Fruit fly (Drosophila melanogaster) whole organism, embryonic: ENCODE data around the gene CecB.

Experiments used
- Abd-B ChIP-seq: fragments of 200-800 bp; sonication (Bioruptor generic); optimal IDR thresholded peaks from 2 replicates; lab custom pipeline; 2018; ENCODE audit warnings: missing biosample characterization, mild to moderate bottlenecking, missing genetic modification characterization, moderate library complexity
- Bdp1 ChIP-seq: fragments of 200-800 bp; sonication (Bioruptor generic); optimal IDR thresholded peaks from 3 replicates; lab custom pipeline; 2016; ENCODE audit warnings: missing biosample characterization, missing genetic modification characterization
- CG10274 ChIP-seq: fragments of 200-800 bp; sonication (Bioruptor generic); optimal IDR thresholded peaks from 3 replicates; lab custom pipeline; 2017; ENCODE audit warnings: missing biosample characterization, mild to moderate bottlenecking, missing genetic modification characterization
- CG11695 ChIP-seq: fragments of 200-800 bp; sonication (Bioruptor generic); IDR thresholded peaks from 3 replicates; pipeline ENCODE4 v1.3.6; 2022; ENCODE audit warnings: missing biosample characterization, missing genetic modification characterization
- CG12104 ChIP-seq: fragments of 200-800 bp; sonication (Bioruptor generic); optimal IDR thresholded peaks from 3 replicates; lab custom pipeline; 2016; ENCODE audit warnings: missing biosample characterization, missing genetic modification characterization
- CG12391 ChIP-seq: fragments of 200-800 bp; sonication (Bioruptor generic); optimal IDR thresholded peaks from 3 replicates; lab custom pipeline; 2018; ENCODE audit warnings: missing biosample characterization, mild to moderate bottlenecking, missing genetic modification characterization, moderate library complexity
- CG13296 ChIP-seq: fragments of 200-800 bp; sonication (Bioruptor generic); optimal IDR thresholded peaks from 3 replicates; lab custom pipeline; 2018; ENCODE audit warnings: missing biosample characterization, mild to moderate bottlenecking, missing genetic modification characterization
- CG13894 ChIP-seq: fragments of 200-800 bp; sonication (Bioruptor generic); optimal IDR thresholded peaks from 3 replicates; lab custom pipeline; 2018; ENCODE audit warnings: missing biosample characterization, mild to moderate bottlenecking, missing genetic modification characterization, moderate library complexity
- CG1647 ChIP-seq: fragments of 200-800 bp; sonication (Bioruptor generic); optimal IDR thresholded peaks from 3 replicates; lab custom pipeline; 2016; ENCODE audit warnings: missing biosample characterization, missing genetic modification characterization
- CG16863 ChIP-seq: fragments of 200-800 bp; sonication (Bioruptor generic); optimal IDR thresholded peaks from 3 replicates; lab custom pipeline; 2016; ENCODE audit warnings: missing biosample characterization, missing genetic modification characterization
- CG18011 ChIP-seq: fragments of 200-800 bp; sonication (Bioruptor generic); optimal IDR thresholded peaks from 2 replicates; lab custom pipeline; 2017; ENCODE audit warnings: missing biosample characterization, missing genetic modification characterization, mild to moderate bottlenecking, moderate library complexity, missing genotype
- CG18262 ChIP-seq: fragments of 200-800 bp; optimal IDR thresholded peaks from 3 replicates; lab custom pipeline; 2019; ENCODE audit warnings: missing biosample characterization, mild to moderate bottlenecking, missing genetic modification characterization, moderate library complexity
- CG18619 ChIP-seq: fragments of 200-800 bp; sonication (Bioruptor generic); optimal IDR thresholded peaks from 3 replicates; lab custom pipeline; 2017; ENCODE audit warnings: missing biosample characterization, mild to moderate bottlenecking, missing genetic modification characterization
- CG2889 ChIP-seq: fragments of 200-800 bp; sonication (Bioruptor generic); IDR thresholded peaks from 3 replicates; pipeline ENCODE4 v1.3.6; 2022; ENCODE audit warnings: missing biosample characterization, missing genetic modification characterization
- CG30020 ChIP-seq: fragments of 200-800 bp; optimal IDR thresholded peaks from 2 replicates; lab custom pipeline; 2019; ENCODE audit warnings: missing biosample characterization, mild to moderate bottlenecking, missing genetic modification characterization, moderate library complexity
- CG3847 ChIP-seq: fragments of 200-800 bp; sonication (Bioruptor generic); IDR thresholded peaks from 2 replicates; pipeline ENCODE4 v1.3.6; 2022; ENCODE audit warnings: missing biosample characterization, missing genetic modification characterization
- CG3995 ChIP-seq: fragments of 200-800 bp; sonication (Bioruptor generic); optimal IDR thresholded peaks from 3 replicates; lab custom pipeline; 2016; ENCODE audit warnings: missing biosample characterization, missing genetic modification characterization
- CG6175 ChIP-seq: fragments of 200-800 bp; sonication (Bioruptor generic); IDR thresholded peaks from 3 replicates; pipeline ENCODE4 v1.3.6; 2022; ENCODE audit warnings: missing biosample characterization, missing genetic modification characterization
- CG6854 ChIP-seq: fragments of 200-800 bp; sonication (Bioruptor generic); optimal IDR thresholded peaks from 3 replicates; lab custom pipeline; 2017; ENCODE audit warnings: missing biosample characterization, mild to moderate bottlenecking, missing genetic modification characterization
- CG7372 ChIP-seq: fragments of 200-800 bp; sonication (Bioruptor generic); IDR thresholded peaks from 2 replicates; pipeline ENCODE4 v1.3.6; 2022; ENCODE audit warnings: missing biosample characterization, missing genetic modification characterization
- CG9932 ChIP-seq: fragments of 200-800 bp; sonication (Bioruptor generic); IDR thresholded peaks from 2 replicates; pipeline ENCODE4 v1.3.6; 2022; ENCODE audit warnings: missing biosample characterization, missing genetic modification characterization
- CTCF ChIP-seq: fragments of 200-800 bp; sonication (Bioruptor generic); optimal IDR thresholded peaks from 2 replicates; lab custom pipeline; 2017; ENCODE audit warnings: missing biosample characterization, mild to moderate bottlenecking, missing genetic modification characterization, moderate library complexity
- CkIIα-i1 ChIP-seq: fragments of 200-800 bp; sonication (Bioruptor generic); IDR thresholded peaks from 2 replicates; pipeline ENCODE4 v1.3.6; 2022; ENCODE audit warnings: missing biosample characterization, missing genetic modification characterization
- Dek ChIP-seq: fragments of 200-800 bp; sonication (Bioruptor generic); optimal IDR thresholded peaks from 3 replicates; lab custom pipeline; 2019; ENCODE audit warnings: missing biosample characterization, mild to moderate bottlenecking, missing genetic modification characterization, moderate library complexity
- Dref ChIP-seq: fragments of 200-800 bp; sonication (Bioruptor generic); IDR thresholded peaks from 2 replicates; pipeline ENCODE4 v1.3.6; 2022; ENCODE audit warnings: missing biosample characterization, missing genetic modification characterization
- ERR ChIP-seq: fragments of 200-800 bp; sonication (Bioruptor generic); optimal IDR thresholded peaks from 2 replicates; lab custom pipeline; 2016; ENCODE audit warnings: missing biosample characterization, missing genetic modification characterization
- Fer1 ChIP-seq: fragments of 200-800 bp; sonication (Bioruptor generic); optimal IDR thresholded peaks from 2 replicates; lab custom pipeline; 2017; ENCODE audit warnings: missing biosample characterization, mild to moderate bottlenecking, missing genetic modification characterization
- HLH4C ChIP-seq: fragments of 200-800 bp; sonication (Bioruptor generic); IDR thresholded peaks from 3 replicates; pipeline ENCODE4 v1.3.6; 2022; ENCODE audit warnings: missing biosample characterization, missing genetic modification characterization; ENCODE audit not compliant: partially characterized antibody
- Nf-YA ChIP-seq: fragments of 200-800 bp; sonication (Bioruptor generic); IDR thresholded peaks from 2 replicates; pipeline ENCODE4 v1.3.6; 2022; ENCODE audit warnings: missing biosample characterization, missing genetic modification characterization
- Nf-YC ChIP-seq: fragments of 200-800 bp; optimal IDR thresholded peaks from 3 replicates; lab custom pipeline; 2019; ENCODE audit warnings: missing biosample characterization, mild to moderate bottlenecking, missing genetic modification characterization, moderate library complexity
- NfI ChIP-seq: fragments of 200-800 bp; sonication (Bioruptor generic); optimal IDR thresholded peaks from 3 replicates; lab custom pipeline; 2018; ENCODE audit warnings: missing biosample characterization, mild to moderate bottlenecking, missing genetic modification characterization, moderate library complexity
- Six4 ChIP-seq: fragments of 200-800 bp; sonication (Bioruptor generic); optimal IDR thresholded peaks from 2 replicates; lab custom pipeline; 2016; ENCODE audit warnings: missing biosample characterization, missing genetic modification characterization
- ase ChIP-seq: fragments of 200-800 bp; sonication (Bioruptor generic); IDR thresholded peaks from 3 replicates; pipeline ENCODE4 v1.3.6; 2022; ENCODE audit warnings: missing biosample characterization, missing genetic modification characterization
- az2 ChIP-seq: fragments of 200-800 bp; sonication (Bioruptor generic); optimal IDR thresholded peaks from 3 replicates; lab custom pipeline; 2016; ENCODE audit warnings: missing biosample characterization, missing genetic modification characterization
- chn ChIP-seq: fragments of 200-800 bp; sonication (Bioruptor generic); optimal IDR thresholded peaks from 2 replicates; lab custom pipeline; 2016; ENCODE audit warnings: missing biosample characterization, missing genetic modification characterization
- corto ChIP-seq: fragments of 200-800 bp; sonication (Bioruptor generic); optimal IDR thresholded peaks from 2 replicates; lab custom pipeline; 2016; ENCODE audit warnings: missing biosample characterization, mild to moderate bottlenecking, missing genetic modification characterization, moderate library complexity
- dan ChIP-seq: fragments of 200-800 bp; sonication (Bioruptor generic); IDR thresholded peaks from 2 replicates; pipeline ENCODE4 v1.3.6; 2022; ENCODE audit warnings: missing biosample characterization, missing genetic modification characterization
- danr ChIP-seq: fragments of 200-800 bp; sonication (Bioruptor generic); IDR thresholded peaks from 2 replicates; pipeline ENCODE4 v1.3.6; 2022; ENCODE audit warnings: missing biosample characterization, missing genetic modification characterization
- dmrt11E ChIP-seq: fragments of 200-800 bp; sonication (Bioruptor generic); optimal IDR thresholded peaks from 3 replicates; lab custom pipeline; 2018; ENCODE audit warnings: missing biosample characterization, mild to moderate bottlenecking, missing genetic modification characterization, moderate library complexity
- dmrt99B ChIP-seq: fragments of 200-800 bp; sonication (Bioruptor generic); optimal IDR thresholded peaks from 2 replicates; lab custom pipeline; 2018; ENCODE audit warnings: missing biosample characterization, mild to moderate bottlenecking, missing genetic modification characterization, moderate library complexity
- fd102C ChIP-seq: fragments of 200-800 bp; sonication (Bioruptor generic); optimal IDR thresholded peaks from 2 replicates; lab custom pipeline; 2018; ENCODE audit warnings: missing biosample characterization, mild to moderate bottlenecking, missing genetic modification characterization, moderate library complexity
- grau ChIP-seq: fragments of 200-800 bp; optimal IDR thresholded peaks from 3 replicates; lab custom pipeline; 2019; ENCODE audit warnings: missing biosample characterization, mild to moderate bottlenecking, missing genetic modification characterization, moderate library complexity
- ham ChIP-seq: fragments of 200-800 bp; sonication (Bioruptor generic); IDR thresholded peaks from 2 replicates; pipeline ENCODE4 v1.3.6; 2022; ENCODE audit warnings: missing biosample characterization, missing genetic modification characterization
- jigr1 ChIP-seq: fragments of 200-800 bp; sonication (Bioruptor generic); IDR thresholded peaks from 3 replicates; pipeline ENCODE4 v1.3.6; 2022; ENCODE audit warnings: missing biosample characterization, missing genetic modification characterization
- kni ChIP-seq: fragments of 200-800 bp; sonication (Bioruptor generic); optimal IDR thresholded peaks from 3 replicates; lab custom pipeline; 2017; ENCODE audit warnings: mild to moderate bottlenecking, missing biosample characterization, missing genetic modification reagents, missing genetic modification characterization
- lab ChIP-seq: fragments of 200-800 bp; sonication (Bioruptor generic); optimal IDR thresholded peaks from 3 replicates; lab custom pipeline; 2017; ENCODE audit warnings: missing biosample characterization, missing genetic modification characterization, mild to moderate bottlenecking, moderate library complexity, missing genetic modification reagents
- pb ChIP-seq: fragments of 200-800 bp; sonication (Bioruptor generic); optimal IDR thresholded peaks from 3 replicates; lab custom pipeline; 2016; ENCODE audit warnings: missing biosample characterization, missing genetic modification characterization
- ranshi ChIP-seq: fragments of 200-800 bp; sonication (Bioruptor generic); IDR thresholded peaks from 2 replicates; pipeline ENCODE4 v1.3.6; 2022; ENCODE audit warnings: missing biosample characterization, missing genetic modification characterization
- schlank ChIP-seq: fragments of 200-800 bp; sonication (Bioruptor generic); optimal IDR thresholded peaks from 2 replicates; lab custom pipeline; 2018; ENCODE audit warnings: missing biosample characterization, mild to moderate bottlenecking, missing genetic modification characterization
- slp2 ChIP-seq: fragments of 200-800 bp; sonication (Bioruptor generic); optimal IDR thresholded peaks from 2 replicates; lab custom pipeline; 2016; ENCODE audit warnings: missing biosample characterization, missing genetic modification characterization
- tll ChIP-seq, 2 experiments: fragments of 200-800 bp in 1 of 2; fragments of >200 bp in 1 of 2; sonication (Bioruptor generic) in 1 of 2; optimal IDR thresholded peaks; 2 replicates each; lab custom pipeline; 2017 to 2019; ENCODE audit warnings: missing biosample characterization in 2 of 2, missing genetic modification characterization in 2 of 2, mild to moderate bottlenecking in 1 of 2, moderate library complexity in 1 of 2
- z ChIP-seq: fragments of 200-800 bp; sonication (Bioruptor generic); IDR thresholded peaks from 3 replicates; pipeline ENCODE4 v1.3.6; 2022; ENCODE audit warnings: missing biosample characterization, missing genetic modification characterization

CecB gene

dm6 chr3R:30164162-30164561 is 49.4 kb downstream of the CecB start (continued):
- no peak for TF ChIP-seq danr (GFP tag; lab: Robert Waterston, UW)
- TF ChIP-seq CG30020 (tag; lab: Kevin White, UChicago), result no peak
- TF ChIP-seq CG6175 (GFP tag; lab: Robert Waterston, UW), result no peak
- no peak for TF ChIP-seq tll (GFP tag; optimal IDR thresholded peaks at IDR 0.05; lab: Kevin White, UChicago)
- TF ChIP-seq CG9932 (GFP tag; lab: Robert Waterston, UW), result no peak
- TF ChIP-seq ranshi, result no peak
- TF ChIP-seq CG6854 (GFP tag; lab: Kevin White, UChicago), result no peak
- TF ChIP-seq corto (GFP tag; lab: Kevin White, UChicago), result no peak
- no peak for TF ChIP-seq fd102C (GFP tag; lab: Kevin White, UChicago)
- 0 out of 3 replicates have a peak, but pooled peaks have one; percentile 46 for TF ChIP-seq ase
- TF ChIP-seq CG3847 (GFP tag; lab: Robert Waterston, UW), result no peak
- TF ChIP-seq CG3995 (GFP tag; lab: Kevin White, UChicago), result no peak
- TF ChIP-seq Dref (GFP tag; lab: Robert Waterston, UW), result no peak
- TF ChIP-seq schlank, result no peak
- no peak for TF ChIP-seq CG18619 (GFP tag; lab: Kevin White, UChicago)
- TF ChIP-seq HLH4C, result no peak
- peak; percentile 35 for TF ChIP-seq az2 (GFP tag; lab: Kevin White, UChicago)
- TF ChIP-seq slp2, result peak; percentile 17
- TF ChIP-seq kni, result no peak
- no peak for TF ChIP-seq chn (GFP tag; lab: Kevin White, UChicago)
- no peak for TF ChIP-seq ham
- TF ChIP-seq dmrt11E (tag; lab: Kevin White, UChicago), result no peak
- TF ChIP-seq Bdp1 (GFP tag; lab: Kevin White, UChicago), result no peak
- TF ChIP-seq Nf-YA, result 0 out of 2 replicates have a peak, but pooled peaks have one; percentile 10
- TF ChIP-seq CG2889, result no peak
- no peak for TF ChIP-seq z (GFP tag; lab: Robert Waterston, UW)
- no peak for TF ChIP-seq Fer1 (GFP tag; lab: Kevin White, UChicago)
- TF ChIP-seq jigr1 (GFP tag; lab: Robert Waterston, UW), result no peak
- TF ChIP-seq Abd-B (GFP tag; lab: Kevin White, UChicago), result no peak
- TF ChIP-seq CG12104, result no peak
- TF ChIP-seq CG18262 (tag; lab: Kevin White, UChicago), result peak; percentile 40
- no peak for TF ChIP-seq NfI
- peak; percentile 64 for TF ChIP-seq dmrt99B
- TF ChIP-seq Nf-YC, result no peak
- no peak for TF ChIP-seq Six4 (GFP tag; lab: Kevin White, UChicago)
- TF ChIP-seq pb (GFP tag; lab: Kevin White, UChicago), result no peak
- no peak for TF ChIP-seq CG16863
- no peak for TF ChIP-seq dan (GFP tag; lab: Robert Waterston, UW)
- TF ChIP-seq CG13894 (tag; lab: Kevin White, UChicago), result no peak
- TF ChIP-seq lab (GFP tag; lab: Kevin White, UChicago), result peak; percentile 29
- TF ChIP-seq CG1647 (GFP tag; lab: Kevin White, UChicago), result no peak
- no peak for TF ChIP-seq CG7372
- no peak for TF ChIP-seq CG18011 (GFP tag; lab: Kevin White, UChicago)
- no peak for TF ChIP-seq CG10274
- 0 out of 3 replicates have a peak, but pooled peaks have one; percentile 12 for TF ChIP-seq CG11695 (GFP tag; lab: Robert Waterston, UW)
- TF ChIP-seq grau (tag; lab: Kevin White, UChicago), result peak; percentile 25
- no peak for TF ChIP-seq ERR (GFP tag; lab: Kevin White, UChicago)
- TF ChIP-seq CG12391 (tag; lab: Kevin White, UChicago), result peak; percentile 5
- TF ChIP-seq CG13296 (GFP tag; lab: Kevin White, UChicago), result no peak
- no peak for TF ChIP-seq CkIIα-i1 (GFP tag; lab: Robert Waterston, UW)
- no peak for TF ChIP-seq Dek (tag; lab: Kevin White, UChicago)
- TF ChIP-seq CTCF (GFP tag; lab: Kevin White, UChicago), result no peak
